Worm (Caenorhabditis elegans) whole organism, L3 larva: Measurements from ENCODE around the gene T08A9.13.

Experiments
- ZK546.5 ChIP-seq: sonication (generic microtip); optimal IDR thresholded peaks from 2 replicates; lab custom pipeline; 2017; ENCODE audit warnings: missing biosample characterization, missing genetic modification characterization
- egl-5 ChIP-seq: fragments of 150-350 bp; optimal IDR thresholded peaks from 2 replicates; lab custom pipeline; 2017; ENCODE audit warnings: missing biosample characterization, missing genetic modification reagents, missing genetic modification characterization, inconsistent platforms
- fkh-2 ChIP-seq: fragments of 150-350 bp; optimal IDR thresholded peaks from 2 replicates; lab custom pipeline; 2014; ENCODE audit warnings: missing biosample characterization, missing genetic modification reagents, missing genetic modification characterization
- fos-1 ChIP-seq: fragments of 150-350 bp; optimal IDR thresholded peaks from 2 replicates; lab custom pipeline; 2014; ENCODE audit warnings: missing biosample characterization, missing genetic modification characterization
- lin-15B ChIP-seq: fragments of 150-350 bp; optimal IDR thresholded peaks from 2 replicates; lab custom pipeline; 2014; ENCODE audit warnings: missing biosample characterization, missing genetic modification characterization
- nhr-12 ChIP-seq: fragments of 150-350 bp; optimal IDR thresholded peaks from 2 replicates; lab custom pipeline; 2014; ENCODE audit warnings: missing biosample characterization, missing genetic modification characterization
- nhr-23 ChIP-seq: fragments of 150-350 bp; optimal IDR thresholded peaks from 2 replicates; lab custom pipeline; 2014; ENCODE audit warnings: missing biosample characterization, missing genetic modification reagents, missing genetic modification characterization
- nhr-237 ChIP-seq: fragments of 150-350 bp; optimal IDR thresholded peaks from 2 replicates; lab custom pipeline; 2014; ENCODE audit warnings: missing biosample characterization, missing genetic modification characterization
- nhr-77 ChIP-seq: fragments of 150-350 bp; optimal IDR thresholded peaks from 2 replicates; lab custom pipeline; 2014; ENCODE audit warnings: missing biosample characterization, missing genetic modification characterization
- ztf-4 ChIP-seq: fragments of 150-350 bp; optimal IDR thresholded peaks from 2 replicates; lab custom pipeline; 2014; ENCODE audit warnings: missing biosample characterization, missing genetic modification characterization

T08A9.13 gene

ce11 chrX:7278095-7278494 lies 44.1 kb downstream of the T08A9.13 start:
- TF ChIP-seq nhr-237 (no peak), nhr-12 (tag; lab: Kevin White, UChicago) (no peak), egl-5 (tag; lab: Kevin White, UChicago) (no peak), nhr-23 (tag; lab: Kevin White, UChicago) (no peak), lin-15B (no peak), fos-1 (no peak)

- TF ChIP-seq nhr-77 (tag; lab: Kevin White, UChicago) (no peak), fkh-2 (tag; lab: Kevin White, UChicago) (no peak), ZK546.5 (tag; lab: Kevin White, UChicago) (no peak), ztf-4 (tag; lab: Kevin White, UChicago) (no peak)
Measured at ce11 chrX:7271968-7272367, 50.3 kb downstream of the T08A9.13 start, which contains the start of gene F46H5.11. Gene F46H5.11 (minus strand): TSS chrX:7272068.
